Fruit fly (Drosophila melanogaster): ENCODE measurements around the gene CG14329.

CG14329 gene

dm6 chr3R:17622062-17622766, 13.1 kb downstream of the CG14329 start, which contains the start of gene CG14323:
Gene CG14323, minus strand, starts transcription at chr3R:17622112.
- TF ChIP-seq CG17801 (GFP tag; optimal IDR thresholded peaks at IDR 0.05; ENCODE audit: partially characterized antibody): no peak

dm6 chr3R:17624549-17624948, 15.4 kb downstream of the CG14329 start:
- TF ChIP-seq CG17801 (GFP tag; optimal IDR thresholded peaks at IDR 0.05; ENCODE audit: partially characterized antibody): peak; percentile 33

- no peak for TF ChIP-seq CG17801 (GFP tag; optimal IDR thresholded peaks at IDR 0.05; ENCODE audit: partially characterized antibody)
Observed at dm6 chr3R:17624968-17625367, 15.8 kb downstream of the CG14329 start, which contains the start of gene AttD. Gene AttD, plus strand, starts transcription at chr3R:17625268.

dm6 chr3R:17626827-17627226, 17.7 kb downstream of the CG14329 start, which contains the start of gene CG14325:
Gene CG14325, plus strand, starts transcription at chr3R:17627127.
- TF ChIP-seq CG17801 (GFP tag; optimal IDR thresholded peaks at IDR 0.05; ENCODE audit: partially characterized antibody): no peak

dm6 chr3R:17630417-17630816, 21.3 kb downstream of the CG14329 start, which contains the start of gene CG43175:
Gene CG43175, plus strand, starts transcription at chr3R:17630717.
- no peak for TF ChIP-seq CG17801 (GFP tag; optimal IDR thresholded peaks at IDR 0.05; ENCODE audit: partially characterized antibody)

dm6 chr3R:17631176-17631865, 22.2 kb downstream of the CG14329 start:
- TF ChIP-seq CG17801 (GFP tag; optimal IDR thresholded peaks at IDR 0.05; ENCODE audit: partially characterized antibody): peak; percentile 75

dm6 chr3R:17644019-17644418, 34.9 kb downstream of the CG14329 start:
- TF ChIP-seq CG17801 (GFP tag; optimal IDR thresholded peaks at IDR 0.05; ENCODE audit: partially characterized antibody): no peak

dm6 chr3R:17645239-17645638, 36.1 kb downstream of the CG14329 start:
- peak; percentile 28 for TF ChIP-seq CG17801 (GFP tag; optimal IDR thresholded peaks at IDR 0.05; ENCODE audit: partially characterized antibody)

dm6 chr3R:17646102-17647050, 37.2 kb downstream of the CG14329 start:
- TF ChIP-seq CG17801 (GFP tag; optimal IDR thresholded peaks at IDR 0.05; ENCODE audit: partially characterized antibody): no peak

- no peak for TF ChIP-seq CG17801 (GFP tag; optimal IDR thresholded peaks at IDR 0.05; ENCODE audit: partially characterized antibody)
Observed at dm6 chr3R:17647444-17647843, 38.3 kb downstream of the CG14329 start, which contains the start of gene CG14322. Gene CG14322, plus strand, starts transcription at chr3R:17647679.

- no peak for TF ChIP-seq CG17801 (GFP tag; optimal IDR thresholded peaks at IDR 0.05; ENCODE audit: partially characterized antibody)
Observed at dm6 chr3R:17653879-17654278, 44.7 kb downstream of the CG14329 start.

dm6 chr3R:17655040-17655439, 45.9 kb downstream of the CG14329 start:
- TF ChIP-seq CG17801 (GFP tag; optimal IDR thresholded peaks at IDR 0.05; ENCODE audit: partially characterized antibody): no peak

dm6 chr3R:17656923-17657322, 47.8 kb downstream of the CG14329 start:
- TF ChIP-seq CG17801 (GFP tag; optimal IDR thresholded peaks at IDR 0.05; ENCODE audit: partially characterized antibody): no peak
